Fruit fly (Drosophila melanogaster): ENCODE data around the gene CG12219.
A peak's percentile ranks its signal among the peaks of the same experiment; 100 is the strongest.

The CG12219 gene

dm6 chrX:6263614-6264130 is 37.4 kb downstream of the CG12219 start (continued):
- peak; percentile 34 for TF ChIP-seq zen (tag; optimal IDR thresholded peaks at IDR 0.05)
- TF ChIP-seq tin (GFP tag; optimal IDR thresholded peaks at IDR 0.05): peak; percentile 52
- peak; percentile 14 for TF ChIP-seq CTCF (GFP tag; optimal IDR thresholded peaks at IDR 0.05)
- TF ChIP-seq Tbp (GFP tag; optimal IDR thresholded peaks at IDR 0.05): no peak
- no peak for TF ChIP-seq ac (GFP tag; optimal IDR thresholded peaks at IDR 0.05)
- no peak for TF ChIP-seq unc-4 (GFP tag; IDR thresholded peaks at IDR 0.05; ENCODE audit: partially characterized antibody)
- peak; percentile 48; the same call in 1 of the 2 replicates for TF ChIP-seq rib (GFP tag; IDR thresholded peaks at IDR 0.05)
- peak; percentile 54; the same call in 1 of the 2 replicates for TF ChIP-seq CG7372 (GFP tag; IDR thresholded peaks at IDR 0.05)
- no peak for TF ChIP-seq CG2199 (GFP tag; IDR thresholded peaks at IDR 0.05)
- no peak for TF ChIP-seq otp (GFP tag; IDR thresholded peaks at IDR 0.05)
- peak; percentile 43 for TF ChIP-seq crc (GFP tag; optimal IDR thresholded peaks at IDR 0.05)
- TF ChIP-seq disco-r (GFP tag; optimal IDR thresholded peaks at IDR 0.05): no peak
- 0 out of 2 replicates have a peak, but pooled peaks have one; percentile 25 for TF ChIP-seq ap (GFP tag; IDR thresholded peaks at IDR 0.05)
- peak; percentile 85 for TF ChIP-seq CG12659 (GFP tag; optimal IDR thresholded peaks at IDR 0.05)
- no peak for TF ChIP-seq CG4617 (GFP tag; optimal IDR thresholded peaks at IDR 0.05; ENCODE audit: borderline replicate concordance)
- peak; percentile 40 for TF ChIP-seq pb (GFP tag; optimal IDR thresholded peaks at IDR 0.05)
- TF ChIP-seq CG13775 (GFP tag; optimal IDR thresholded peaks at IDR 0.05): peak; percentile 70
- TF ChIP-seq CG12391 (tag; optimal IDR thresholded peaks at IDR 0.05): peak; percentile 71
- TF ChIP-seq CG10979 (tag; optimal IDR thresholded peaks at IDR 0.05): peak; percentile 69
- TF ChIP-seq trh (GFP tag; optimal IDR thresholded peaks at IDR 0.05): no peak
- peak; percentile 47; the same call in 1 of the 2 replicates for TF ChIP-seq ranshi (GFP tag; IDR thresholded peaks at IDR 0.05)
- TF ChIP-seq hth (optimal IDR thresholded peaks at IDR 0.05): no peak
- no peak for TF ChIP-seq CG8765 (GFP tag; IDR thresholded peaks at IDR 0.05)
- no peak for TF ChIP-seq BEAF-32 (GFP tag; optimal IDR thresholded peaks at IDR 0.05)
- peak; percentile 48; the same call in 1 of the 2 replicates for TF ChIP-seq Nf-YA (GFP tag; IDR thresholded peaks at IDR 0.05)
- peak; percentile 47 to 56 for TF ChIP-seq Pdp1 (GFP tag; optimal IDR thresholded peaks at IDR 0.05)
- TF ChIP-seq Jarid2 (GFP tag; optimal IDR thresholded peaks at IDR 0.05): peak; percentile 68
- TF ChIP-seq CG15269 (tag; optimal IDR thresholded peaks at IDR 0.05): peak; percentile 85
- TF ChIP-seq CG17612 (GFP tag; IDR thresholded peaks at IDR 0.05): no peak
- TF ChIP-seq prd (optimal IDR thresholded peaks at IDR 0.05): no peak
- TF ChIP-seq prd (GFP tag; IDR thresholded peaks at IDR 0.05): peak; percentile 71
- peak; percentile 29; the same call in 1 of the 2 replicates for TF ChIP-seq H2.0 (GFP tag; IDR thresholded peaks at IDR 0.05)
- no peak for TF ChIP-seq CG15073 (GFP tag; optimal IDR thresholded peaks at IDR 0.05)
- peak; percentile 66 for TF ChIP-seq salm (tag; optimal IDR thresholded peaks at IDR 0.05)
- peak; percentile 79 for TF ChIP-seq CG6683 (GFP tag; optimal IDR thresholded peaks at IDR 0.05)
- TF ChIP-seq B-H1 (GFP tag; IDR thresholded peaks at IDR 0.05): peak; percentile 39; the same call in 1 of the 3 replicates
- TF ChIP-seq CG9797 (GFP tag; optimal IDR thresholded peaks at IDR 0.05): no peak
- TF ChIP-seq Myb (GFP tag; optimal IDR thresholded peaks at IDR 0.05): no peak
- no peak for TF ChIP-seq chinmo (GFP tag; IDR thresholded peaks at IDR 0.05; ENCODE audit: partially characterized antibody)
- peak; percentile 15 for TF ChIP-seq CG3407 (GFP tag; optimal IDR thresholded peaks at IDR 0.05)
- peak; percentile 46 for TF ChIP-seq CG8281 (tag; optimal IDR thresholded peaks at IDR 0.05)
- TF ChIP-seq CG3065 (GFP tag; optimal IDR thresholded peaks at IDR 0.05): no peak
- TF ChIP-seq Fer2 (tag; optimal IDR thresholded peaks at IDR 0.05): peak; percentile 13
- TF ChIP-seq CG8089 (GFP tag; optimal IDR thresholded peaks at IDR 0.05): no peak
- TF ChIP-seq CG4282 (GFP tag; optimal IDR thresholded peaks at IDR 0.05): no peak
- TF ChIP-seq pfk (GFP tag; optimal IDR thresholded peaks at IDR 0.05): peak; percentile 22
- peak; percentile 77 for TF ChIP-seq lmd (GFP tag; IDR thresholded peaks at IDR 0.05)
- TF ChIP-seq Lhr (GFP tag; optimal IDR thresholded peaks at IDR 0.05): peak; percentile 3
- peak; percentile 75 for TF ChIP-seq CG17359 (tag; optimal IDR thresholded peaks at IDR 0.05)
- TF ChIP-seq Dek (tag; optimal IDR thresholded peaks at IDR 0.05): peak; percentile 51
- no peak for TF ChIP-seq dimm (GFP tag; IDR thresholded peaks at IDR 0.05)
